Fruit fly (Drosophila melanogaster): ENCODE data around the gene Csas.

The Csas gene

DNA sequence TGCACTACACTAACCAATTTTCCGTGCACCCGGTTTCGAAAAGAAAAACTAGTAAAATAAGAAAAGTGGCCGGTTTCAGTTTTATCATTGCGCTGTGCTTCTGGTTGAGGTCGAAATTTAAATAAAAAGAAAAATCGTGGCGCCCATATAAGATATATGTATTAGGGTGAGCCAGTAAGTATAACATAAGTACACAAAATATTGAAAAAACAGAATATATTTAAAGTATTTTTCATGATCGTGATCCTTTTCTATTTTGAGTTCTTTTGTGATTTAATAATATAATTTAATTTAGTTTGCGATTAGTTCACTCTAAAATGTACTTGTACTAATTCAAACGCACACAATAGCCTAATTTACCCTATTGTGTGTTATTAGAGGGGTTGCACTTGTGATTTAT, at the start of gene Csas:
Gene Csas (minus strand): TSS at position 101 of the 400 bp plus-strand sequence.
- TF ChIP-seq noc (tag; optimal IDR thresholded peaks at IDR 0.05) = no peak

- TF ChIP-seq noc (tag; optimal IDR thresholded peaks at IDR 0.05) = no peak
These were observed 47.8 kb upstream of the Csas start for dm6 chr3L:20036610-20037009.

- no peak for TF ChIP-seq noc (tag; optimal IDR thresholded peaks at IDR 0.05)
These were observed 40.0 kb upstream of the Csas start, which contains the start of gene Lamtor1 for dm6 chr3L:20028753-20029152. Gene Lamtor1 (minus strand): TSS chr3L:20029020.

DNA sequence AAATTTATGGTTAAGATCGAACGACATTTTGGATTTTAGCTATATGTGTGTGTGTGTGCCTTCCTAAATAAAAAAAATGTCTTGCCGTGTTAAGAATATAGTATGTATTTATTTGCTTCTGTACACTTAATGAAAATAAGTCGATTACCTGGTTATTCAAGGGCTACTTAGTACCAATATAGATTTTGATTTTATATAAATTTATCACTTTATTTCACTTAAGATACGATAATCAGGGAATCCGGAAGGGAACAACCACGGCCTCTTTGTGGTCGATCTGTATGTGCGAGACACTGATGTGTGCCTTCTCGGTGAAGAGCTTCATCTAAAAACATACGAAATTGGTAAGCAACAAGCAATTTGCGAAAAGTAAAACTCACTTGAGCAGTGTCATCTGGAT, 38.9 kb upstream of the Csas start, which contains the start of gene CG14183:
Gene CG14183 (minus strand): TSS at position 101 of the 400 bp plus-strand sequence.
- TF ChIP-seq noc (tag; optimal IDR thresholded peaks at IDR 0.05) = no peak

DNA sequence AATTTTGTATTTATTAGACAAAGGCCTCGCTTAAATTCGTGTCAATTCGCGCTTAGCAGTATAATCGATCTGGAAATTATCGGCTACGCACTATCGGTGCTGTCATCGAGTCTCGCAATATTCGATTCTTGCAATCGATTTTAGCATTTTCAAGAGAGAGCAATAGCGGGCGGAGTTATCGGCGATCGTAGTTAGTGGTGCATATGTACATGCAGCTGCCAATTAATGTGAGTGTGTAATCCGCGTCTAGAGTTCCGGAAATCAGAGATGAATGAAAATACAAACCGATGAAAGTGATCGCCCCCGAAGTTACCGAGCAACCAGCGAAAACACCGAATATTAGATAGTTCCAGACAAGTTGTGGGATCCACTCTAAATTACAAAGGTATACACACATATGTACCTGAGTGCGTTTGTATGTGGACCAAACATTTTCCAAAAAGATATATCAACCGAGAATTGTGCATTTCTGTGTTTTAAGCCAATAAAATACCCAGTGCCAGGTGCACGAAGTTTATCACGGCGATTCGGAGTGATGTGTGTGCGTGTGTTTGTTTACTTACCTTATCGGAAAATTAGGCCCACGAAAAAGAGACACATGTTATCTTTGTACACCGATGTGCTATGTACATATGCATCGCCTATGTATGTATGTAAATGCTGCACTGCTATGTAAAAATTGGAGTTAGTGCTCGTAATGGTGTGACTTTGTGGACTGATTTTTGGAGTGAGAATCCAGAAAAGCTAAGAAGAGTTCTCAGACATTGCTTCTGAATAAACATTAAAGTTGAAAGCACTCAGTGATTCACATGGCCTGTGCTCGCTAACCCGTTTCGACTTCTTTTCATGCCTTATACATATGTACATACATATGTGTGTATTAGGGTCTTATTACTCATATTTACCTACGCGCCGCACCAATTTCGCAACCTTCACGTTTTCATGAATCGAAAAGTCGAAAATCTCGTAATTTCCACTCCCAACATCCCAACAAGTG, 17.8 kb upstream of the Csas start:
- TF ChIP-seq noc (tag; optimal IDR thresholded peaks at IDR 0.05) = no peak

dm6 chr3L:20005033-20005782, 16.4 kb upstream of the Csas start, which contains the start of gene kug:
Gene kug (plus strand): TSS chr3L:20005301.
- no peak for TF ChIP-seq noc (tag; optimal IDR thresholded peaks at IDR 0.05)

dm6 chr3L:20004442-20004869, 15.7 kb upstream of the Csas start:
- TF ChIP-seq noc (tag; optimal IDR thresholded peaks at IDR 0.05) = no peak

DNA sequence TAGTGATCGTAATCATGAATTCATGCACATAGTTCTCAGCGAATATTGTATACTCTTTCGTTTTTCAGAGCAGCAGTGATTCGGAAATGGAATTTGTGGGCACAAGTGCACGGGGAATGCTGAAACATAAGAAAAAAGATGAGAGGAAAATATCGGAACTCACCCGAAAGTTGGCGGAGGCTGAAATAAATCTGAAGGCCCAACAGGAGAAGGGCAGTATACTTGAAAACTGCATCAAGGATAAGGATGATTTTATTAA, 14.4 kb upstream of the Csas start:
- no peak for TF ChIP-seq noc (tag; optimal IDR thresholded peaks at IDR 0.05)

dm6 chr3L:20002482-20003234, 13.9 kb upstream of the Csas start, which contains the start of gene CG7668:
Gene CG7668 (plus strand): TSS chr3L:20002736.
- peak; percentile 88 for TF ChIP-seq noc (tag; optimal IDR thresholded peaks at IDR 0.05)

DNA sequence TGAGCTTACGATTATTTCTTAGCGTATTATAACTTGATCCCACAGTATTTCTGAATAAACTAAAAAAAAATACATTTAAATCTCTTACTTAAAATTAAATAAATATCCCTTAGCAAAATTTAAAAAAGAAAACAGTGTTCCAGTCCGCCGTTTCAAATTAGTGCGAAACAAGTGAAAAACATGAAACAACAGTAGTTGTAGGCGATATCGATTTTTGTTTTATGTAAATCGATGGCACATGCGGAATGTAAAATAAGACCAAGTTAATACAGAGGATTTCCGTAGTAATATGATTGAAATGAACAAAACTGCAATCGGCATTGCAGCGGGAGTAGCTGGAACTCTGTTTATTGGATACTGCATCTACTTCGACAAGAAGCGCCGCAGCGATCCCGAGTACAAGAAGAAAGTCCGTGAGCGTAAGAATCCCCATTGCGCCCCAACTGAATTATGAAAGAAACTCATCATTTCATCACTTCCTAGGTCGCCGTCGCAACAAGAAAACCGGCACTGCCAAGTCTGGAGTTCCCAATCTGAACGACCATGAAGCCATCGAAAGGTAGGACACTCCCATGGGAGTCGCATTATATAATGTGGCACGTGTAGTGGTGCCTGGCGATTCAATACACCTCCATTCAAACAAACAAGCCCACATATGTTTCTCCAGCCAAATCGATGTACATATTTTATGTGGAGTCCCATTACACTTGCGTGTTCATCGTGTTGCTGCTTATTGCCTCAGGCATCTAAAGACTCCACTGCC, 12.3 kb upstream of the Csas start:
- no peak for TF ChIP-seq noc (tag; optimal IDR thresholded peaks at IDR 0.05)

DNA sequence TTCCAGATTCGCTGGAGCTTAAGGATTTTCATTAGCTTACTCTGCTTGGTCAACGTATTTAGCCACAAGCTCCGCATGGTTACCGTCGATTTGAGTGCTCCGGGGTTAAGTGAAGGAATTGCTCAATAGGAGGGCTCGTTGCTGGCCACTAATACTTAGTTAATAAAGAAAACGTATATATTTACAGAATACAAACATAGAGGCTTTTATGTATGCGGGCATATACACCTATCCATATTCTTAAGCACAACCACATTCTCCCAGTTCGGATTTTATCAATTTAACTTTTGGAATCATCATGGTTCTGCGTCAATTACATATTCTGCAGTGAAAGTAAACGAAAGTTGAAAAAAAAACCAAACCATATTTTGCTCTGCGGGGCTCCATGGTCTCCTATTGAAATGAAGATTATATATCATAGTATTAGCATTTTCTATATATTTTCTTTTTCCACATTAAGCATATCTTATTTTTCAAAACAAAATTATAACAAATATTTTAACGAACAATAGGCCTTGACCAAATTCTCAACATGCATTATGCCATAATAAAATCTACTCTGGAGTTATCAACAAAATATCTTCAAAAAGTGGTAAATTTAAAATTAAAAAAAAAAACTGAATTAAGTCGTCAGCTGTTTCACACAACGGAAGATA, 11.4 kb upstream of the Csas start, which contains the start of the genes Tom20 and Gabat:
Gene Tom20 (plus strand): TSS at position 564 of the 656 bp plus-strand sequence.
Gene Gabat (minus strand): TSS at position 606 of the 656 bp plus-strand sequence.
- TF ChIP-seq noc (tag; optimal IDR thresholded peaks at IDR 0.05) = no peak

DNA sequence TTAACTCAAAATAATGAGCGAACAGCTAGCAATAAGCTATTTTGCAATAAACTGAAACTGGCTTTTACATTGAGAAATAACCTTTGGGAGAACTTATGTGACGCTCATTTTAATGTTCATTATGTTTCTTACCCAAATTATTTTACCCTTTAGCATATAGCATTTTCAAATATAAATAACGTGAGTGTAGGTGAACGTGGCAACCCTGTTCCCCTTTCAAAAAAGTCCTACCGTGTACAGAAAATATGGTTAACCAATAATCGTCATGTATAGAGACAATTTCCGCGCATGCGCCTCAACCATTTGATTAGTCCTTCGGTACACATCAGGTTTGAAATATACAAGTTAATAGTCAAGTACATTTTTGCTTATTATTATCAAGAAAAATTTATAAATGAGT, 5.2 kb upstream of the Csas start:
- no peak for TF ChIP-seq noc (tag; optimal IDR thresholded peaks at IDR 0.05)

- TF ChIP-seq noc (tag; optimal IDR thresholded peaks at IDR 0.05) = no peak
These were observed 3.0 kb upstream of the Csas start, which contains the start of the genes CG7646 and Nca for dm6 chr3L:19991714-19992231. Gene CG7646 (plus strand): TSS chr3L:19991887. Gene Nca (plus strand): TSS chr3L:19991887.

DNA sequence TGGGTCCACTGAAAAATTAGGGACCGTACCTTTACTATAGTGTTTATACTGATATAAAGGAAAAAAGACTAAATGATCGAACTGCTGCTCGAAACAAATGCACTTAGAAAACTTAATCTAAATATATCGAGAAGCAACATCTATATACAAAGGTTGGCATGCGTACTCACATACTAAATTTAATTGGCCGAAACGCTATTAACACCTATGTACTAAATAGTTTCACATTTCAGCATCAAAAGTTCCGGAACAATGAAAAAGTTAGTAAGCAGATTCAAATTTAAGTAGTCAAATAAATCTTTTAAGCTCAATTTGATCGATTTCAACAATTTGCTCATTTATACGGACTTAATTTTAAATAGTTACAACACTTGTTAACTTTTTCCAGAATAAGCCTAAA, 2.3 kb upstream of the Csas start, which contains the start of gene fln:
Gene fln (minus strand): TSS at position 101 of the 400 bp plus-strand sequence.
- no peak for TF ChIP-seq noc (tag; optimal IDR thresholded peaks at IDR 0.05)
